Worm (Caenorhabditis elegans): Measurements from ENCODE around the gene F36A4.2.

The F36A4.2 gene

DNA sequence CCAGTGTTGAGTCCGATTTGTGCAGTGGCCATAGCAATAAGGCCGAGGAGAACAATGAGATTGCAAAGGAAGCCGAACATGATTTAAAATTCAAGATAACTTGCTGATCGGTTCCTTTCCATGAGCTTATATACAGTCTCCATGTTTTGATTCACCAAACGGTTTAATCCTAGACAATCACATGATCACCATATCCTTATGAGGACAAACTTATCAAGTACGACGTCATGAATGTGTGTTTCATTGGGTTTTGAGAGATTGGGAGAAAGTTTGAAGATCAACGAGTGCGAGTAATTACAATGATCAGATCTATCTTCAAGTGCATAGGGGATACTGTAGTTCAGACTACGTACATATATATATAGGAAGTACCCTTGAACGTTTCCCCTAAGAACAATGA is 19.4 kb downstream of the F36A4.2 start, which contains the start of gene dct-7:
dct-7 (minus strand) TSS at position 101 of the 400 bp plus-strand sequence.
- TF ChIP-seq flt-1 (GFP tag; IDR thresholded peaks at IDR 0.05) (no peak), hmbx-1 (tag; optimal IDR thresholded peaks at IDR 0.05) (no peak), sea-1 (GFP tag; conservative IDR thresholded peaks at IDR 0.05) (no peak), tbx-11 (GFP tag; IDR thresholded peaks at IDR 0.05) (no peak), scrt-1 (GFP tag; IDR thresholded peaks at IDR 0.05) (no peak)

DNA sequence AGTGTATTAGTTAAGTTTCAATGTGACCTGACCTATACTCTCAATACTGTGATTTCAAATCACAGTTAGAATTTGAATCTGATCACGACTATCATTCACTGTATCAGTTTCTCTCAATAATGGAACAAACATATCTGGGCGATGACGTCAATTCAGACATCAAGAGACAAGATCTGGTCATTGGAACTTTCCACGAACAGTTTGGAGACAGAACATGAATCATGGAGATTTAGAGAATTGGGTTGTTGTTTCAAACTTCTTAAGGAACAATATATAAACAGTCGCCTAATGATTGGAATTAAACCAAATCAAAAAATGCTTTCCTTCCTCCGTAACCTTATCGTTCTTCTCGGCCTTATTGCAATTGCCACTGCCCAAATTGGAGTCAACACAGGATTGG is 20.1 kb downstream of the F36A4.2 start, which contains the start of gene F15E6.4:
F15E6.4 (plus strand) TSS at position 301 of the 400 bp plus-strand sequence.
- no peak for TF ChIP-seq pes-1 (GFP tag; IDR thresholded peaks at IDR 0.05)
- no peak for TF ChIP-seq flt-1 (GFP tag; IDR thresholded peaks at IDR 0.05)
- no peak for TF ChIP-seq tbx-37 (GFP tag; conservative IDR thresholded peaks at IDR 0.05)
- TF ChIP-seq B0310.2 (tag; optimal IDR thresholded peaks at IDR 0.05): no peak
- no peak for TF ChIP-seq sea-1 (GFP tag; conservative IDR thresholded peaks at IDR 0.05)
- TF ChIP-seq scrt-1 (GFP tag; IDR thresholded peaks at IDR 0.05): no peak
- no peak for TF ChIP-seq ama-1 (optimal IDR thresholded peaks at IDR 0.05)
- TF ChIP-seq ceh-13 (GFP tag; optimal IDR thresholded peaks at IDR 0.05): no peak
- TF ChIP-seq hmbx-1 (tag; optimal IDR thresholded peaks at IDR 0.05): no peak
- no peak for TF ChIP-seq tra-4 (tag; optimal IDR thresholded peaks at IDR 0.05)
- no peak for TF ChIP-seq hmg-4 (GFP tag; optimal IDR thresholded peaks at IDR 0.05)
- TF ChIP-seq aly-1 (tag; optimal IDR thresholded peaks at IDR 0.05): no peak
- TF ChIP-seq F13C5.2 (tag; optimal IDR thresholded peaks at IDR 0.05): no peak
- no peak for TF ChIP-seq ceh-36 (tag; optimal IDR thresholded peaks at IDR 0.05)
- no peak for TF ChIP-seq tbx-11 (GFP tag; IDR thresholded peaks at IDR 0.05)
- no peak for TF ChIP-seq ets-7 (tag; optimal IDR thresholded peaks at IDR 0.05)

ce11 chrIV:4292569-4292968 is 21.5 kb downstream of the F36A4.2 start, which contains the start of gene F15E6.10:
Gene F15E6.10 (plus strand): TSS chrIV:4292869.
- TF ChIP-seq tbx-11 (GFP tag; IDR thresholded peaks at IDR 0.05) (no peak), ceh-13 (GFP tag; optimal IDR thresholded peaks at IDR 0.05) (no peak), pes-1 (GFP tag; IDR thresholded peaks at IDR 0.05) (no peak), hmg-4 (GFP tag; optimal IDR thresholded peaks at IDR 0.05) (no peak), sea-1 (GFP tag; conservative IDR thresholded peaks at IDR 0.05) (no peak), ama-1 (optimal IDR thresholded peaks at IDR 0.05) (no peak), tbx-37 (GFP tag; conservative IDR thresholded peaks at IDR 0.05) (no peak), aly-1 (tag; optimal IDR thresholded peaks at IDR 0.05) (no peak), flt-1 (GFP tag; IDR thresholded peaks at IDR 0.05) (no peak), ceh-36 (tag; optimal IDR thresholded peaks at IDR 0.05) (no peak), B0310.2 (tag; optimal IDR thresholded peaks at IDR 0.05) (no peak), ets-7 (tag; optimal IDR thresholded peaks at IDR 0.05) (no peak), F13C5.2 (tag; optimal IDR thresholded peaks at IDR 0.05) (no peak), scrt-1 (GFP tag; IDR thresholded peaks at IDR 0.05) (no peak), tra-4 (tag; optimal IDR thresholded peaks at IDR 0.05) (no peak), hnd-1 (tag; optimal IDR thresholded peaks at IDR 0.05) (no peak)

DNA sequence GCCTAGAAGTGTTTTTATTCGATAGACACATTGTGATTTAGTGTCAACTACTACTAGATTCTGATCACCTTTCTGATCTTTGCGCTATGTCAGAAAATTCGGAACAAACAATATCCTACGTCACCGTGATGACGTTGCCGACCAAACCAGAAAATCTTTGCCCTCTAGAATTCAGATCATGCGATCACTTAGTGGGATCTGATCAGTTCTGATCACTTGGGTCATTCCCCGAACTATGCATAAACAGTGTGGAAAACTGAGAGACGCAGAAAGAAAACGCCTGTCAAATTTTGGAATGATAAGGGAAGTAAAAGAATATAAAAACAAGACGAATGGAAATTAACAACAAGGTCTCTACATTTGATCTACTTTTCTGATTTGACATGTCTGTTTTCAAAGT is 23.5 kb downstream of the F36A4.2 start, which contains the start of gene F15E6.3:
F15E6.3 (plus strand) TSS at position 344 of the 400 bp plus-strand sequence.
- TF ChIP-seq tra-4 (tag; optimal IDR thresholded peaks at IDR 0.05) (no peak), tbx-37 (GFP tag; conservative IDR thresholded peaks at IDR 0.05) (no peak), pes-1 (GFP tag; IDR thresholded peaks at IDR 0.05) (no peak), hmg-4 (GFP tag; optimal IDR thresholded peaks at IDR 0.05) (no peak), flt-1 (GFP tag; IDR thresholded peaks at IDR 0.05) (no peak), ama-1 (optimal IDR thresholded peaks at IDR 0.05) (no peak), aly-1 (tag; optimal IDR thresholded peaks at IDR 0.05) (no peak), scrt-1 (GFP tag; IDR thresholded peaks at IDR 0.05) (no peak), hnd-1 (tag; optimal IDR thresholded peaks at IDR 0.05) (no peak), tbx-11 (GFP tag; IDR thresholded peaks at IDR 0.05) (no peak), hmbx-1 (tag; optimal IDR thresholded peaks at IDR 0.05) (no peak)

- TF ChIP-seq aly-1 (tag; optimal IDR thresholded peaks at IDR 0.05): no peak
- no peak for TF ChIP-seq tbx-37 (GFP tag; conservative IDR thresholded peaks at IDR 0.05)
- TF ChIP-seq ceh-13 (GFP tag; optimal IDR thresholded peaks at IDR 0.05): no peak
- no peak for TF ChIP-seq F13C5.2 (tag; optimal IDR thresholded peaks at IDR 0.05)
- no peak for TF ChIP-seq sea-1 (GFP tag; conservative IDR thresholded peaks at IDR 0.05)
- TF ChIP-seq ceh-36 (tag; optimal IDR thresholded peaks at IDR 0.05): no peak
- TF ChIP-seq ama-1 (optimal IDR thresholded peaks at IDR 0.05): no peak
- no peak for TF ChIP-seq B0310.2 (tag; optimal IDR thresholded peaks at IDR 0.05)
- no peak for TF ChIP-seq pes-1 (GFP tag; IDR thresholded peaks at IDR 0.05)
- TF ChIP-seq hmg-4 (GFP tag; optimal IDR thresholded peaks at IDR 0.05): no peak
- no peak for TF ChIP-seq scrt-1 (GFP tag; IDR thresholded peaks at IDR 0.05)
- TF ChIP-seq tbx-11 (GFP tag; IDR thresholded peaks at IDR 0.05): no peak
- TF ChIP-seq hmbx-1 (tag; optimal IDR thresholded peaks at IDR 0.05): no peak
- TF ChIP-seq hnd-1 (tag; optimal IDR thresholded peaks at IDR 0.05): no peak
- TF ChIP-seq tra-4 (tag; optimal IDR thresholded peaks at IDR 0.05): no peak
- TF ChIP-seq flt-1 (GFP tag; IDR thresholded peaks at IDR 0.05): no peak
- TF ChIP-seq ets-7 (tag; optimal IDR thresholded peaks at IDR 0.05): no peak
Measured at ce11 chrIV:4298983-4299382, 28.0 kb downstream of the F36A4.2 start, which contains the start of gene F15E6.9. Gene F15E6.9 (minus strand): TSS chrIV:4299083.

ce11 chrIV:4299994-4300393 is 29.0 kb downstream of the F36A4.2 start:
- TF ChIP-seq tbx-11 (GFP tag; IDR thresholded peaks at IDR 0.05): no peak
- no peak for TF ChIP-seq hmbx-1 (tag; optimal IDR thresholded peaks at IDR 0.05)
- no peak for TF ChIP-seq aly-1 (tag; optimal IDR thresholded peaks at IDR 0.05)
- TF ChIP-seq hmg-4 (GFP tag; optimal IDR thresholded peaks at IDR 0.05): no peak
- no peak for TF ChIP-seq ets-7 (tag; optimal IDR thresholded peaks at IDR 0.05)
- no peak for TF ChIP-seq ceh-13 (GFP tag; optimal IDR thresholded peaks at IDR 0.05)

ce11 chrIV:4301202-4301601 is 30.2 kb downstream of the F36A4.2 start, which contains the start of gene lgc-22:
Gene lgc-22 (plus strand): TSS chrIV:4301306.
- TF ChIP-seq tra-4 (tag; optimal IDR thresholded peaks at IDR 0.05): no peak
- TF ChIP-seq tbx-37 (GFP tag; conservative IDR thresholded peaks at IDR 0.05): no peak
- no peak for TF ChIP-seq B0310.2 (tag; optimal IDR thresholded peaks at IDR 0.05)
- no peak for TF ChIP-seq hnd-1 (tag; optimal IDR thresholded peaks at IDR 0.05)
- TF ChIP-seq ceh-36 (tag; optimal IDR thresholded peaks at IDR 0.05): no peak
- TF ChIP-seq aly-1 (tag; optimal IDR thresholded peaks at IDR 0.05): no peak
- TF ChIP-seq flt-1 (GFP tag; IDR thresholded peaks at IDR 0.05): no peak
- TF ChIP-seq ama-1 (optimal IDR thresholded peaks at IDR 0.05): no peak
- no peak for TF ChIP-seq F13C5.2 (tag; optimal IDR thresholded peaks at IDR 0.05)
- TF ChIP-seq sea-1 (GFP tag; conservative IDR thresholded peaks at IDR 0.05): no peak
- TF ChIP-seq pes-1 (GFP tag; IDR thresholded peaks at IDR 0.05): no peak
- no peak for TF ChIP-seq tbx-11 (GFP tag; IDR thresholded peaks at IDR 0.05)
- no peak for TF ChIP-seq hmg-4 (GFP tag; optimal IDR thresholded peaks at IDR 0.05)
- no peak for TF ChIP-seq ceh-13 (GFP tag; optimal IDR thresholded peaks at IDR 0.05)
- TF ChIP-seq ets-7 (tag; optimal IDR thresholded peaks at IDR 0.05): no peak
- no peak for TF ChIP-seq scrt-1 (GFP tag; IDR thresholded peaks at IDR 0.05)
- TF ChIP-seq hmbx-1 (tag; optimal IDR thresholded peaks at IDR 0.05): no peak
